Worm (Caenorhabditis elegans) whole organism, late embryonic: ENCODE measurements around the gene F39G3.4.
"Not testable (repeated sequence)": the region's sequence is repeated elsewhere in the genome, so short reads cannot be mapped to it uniquely, and the experiment has no call there.

Experiments
- C38D4.7 ChIP-seq: fragments of 200-800 bp; sonication (Bioruptor generic); optimal IDR thresholded peaks from 2 replicates; lab custom pipeline; 2018; ENCODE audit warnings: mild to moderate bottlenecking, missing genetic modification characterization, moderate library complexity, missing compliant biosample characterization
- F13H6.1 ChIP-seq: sonication (generic microtip); optimal IDR thresholded peaks from 2 replicates; lab custom pipeline; 2016; ENCODE audit warnings: missing genetic modification characterization, missing compliant biosample characterization
- K09A11.1 ChIP-seq: sonication (generic microtip); optimal IDR thresholded peaks from 2 replicates; lab custom pipeline; 2017; ENCODE audit warnings: antibody characterized with exemption, mild to moderate bottlenecking, missing genetic modification characterization, missing compliant biosample characterization; ENCODE audit not compliant: insufficient read depth
- ama-1 ChIP-seq: fragments of 150-350 bp; optimal IDR thresholded peaks from 2 replicates; lab custom pipeline; 2014
- ceh-14 ChIP-seq: sonication (generic microtip); optimal IDR thresholded peaks from 2 replicates; lab custom pipeline; 2016; ENCODE audit warnings: missing genotype, missing genetic modification characterization, missing compliant biosample characterization
- ceh-30 ChIP-seq: fragments of 150-350 bp; optimal IDR thresholded peaks from 2 replicates; lab custom pipeline; 2014; ENCODE audit warnings: missing biosample characterization, missing genetic modification characterization
- ceh-31 ChIP-seq: sonication (generic microtip); optimal IDR thresholded peaks from 2 replicates; lab custom pipeline; 2016; ENCODE audit warnings: missing genetic modification characterization, missing compliant biosample characterization
- ceh-34 ChIP-seq: sonication (generic microtip); optimal IDR thresholded peaks from 2 replicates; lab custom pipeline; 2016; ENCODE audit warnings: mild to moderate bottlenecking, missing genetic modification characterization, missing compliant biosample characterization
- ceh-48 ChIP-seq: sonication (generic microtip); optimal IDR thresholded peaks from 2 replicates; lab custom pipeline; 2016; ENCODE audit warnings: missing genetic modification characterization, inconsistent platforms, missing compliant biosample characterization
- ceh-6 ChIP-seq: fragments of 200-800 bp; sonication (Bioruptor generic); optimal IDR thresholded peaks from 2 replicates; lab custom pipeline; 2018; ENCODE audit warnings: mild to moderate bottlenecking, missing genetic modification characterization, missing compliant biosample characterization
- dve-1 ChIP-seq: sonication (generic microtip); optimal IDR thresholded peaks from 2 replicates; lab custom pipeline; 2017; ENCODE audit warnings: antibody characterized with exemption, mild to moderate bottlenecking, missing genetic modification characterization, missing compliant biosample characterization
- elt-2 ChIP-seq: sonication (generic microtip); optimal IDR thresholded peaks from 2 replicates; lab custom pipeline; 2016; ENCODE audit warnings: missing genetic modification reagents, missing genetic modification characterization, missing compliant biosample characterization
- elt-4 ChIP-seq: sonication (generic microtip); optimal IDR thresholded peaks from 2 replicates; lab custom pipeline; 2016; ENCODE audit warnings: missing genetic modification characterization, missing compliant biosample characterization
- ets-4 ChIP-seq: sonication (generic microtip); optimal IDR thresholded peaks from 2 replicates; lab custom pipeline; 2016; ENCODE audit warnings: missing genetic modification characterization, missing compliant biosample characterization
- hlh-15 ChIP-seq: sonication (generic microtip); optimal IDR thresholded peaks from 2 replicates; lab custom pipeline; 2016; ENCODE audit warnings: missing genetic modification characterization, missing compliant biosample characterization
- hlh-6 ChIP-seq: sonication (generic microtip); optimal IDR thresholded peaks from 2 replicates; lab custom pipeline; 2016; ENCODE audit warnings: missing genotype, missing genetic modification characterization, missing compliant biosample characterization
- hlh-8 ChIP-seq: sonication (generic microtip); optimal IDR thresholded peaks from 2 replicates; lab custom pipeline; 2016; ENCODE audit warnings: missing genotype, missing genetic modification characterization, missing compliant biosample characterization
- lin-11 ChIP-seq: fragments of 200-800 bp; sonication (Bioruptor generic); optimal IDR thresholded peaks from 2 replicates; lab custom pipeline; 2018; ENCODE audit warnings: mild to moderate bottlenecking, missing genetic modification characterization, missing compliant biosample characterization
- madf-2 ChIP-seq: sonication (generic microtip); optimal IDR thresholded peaks from 2 replicates; lab custom pipeline; 2017; ENCODE audit warnings: missing genetic modification characterization, missing compliant biosample characterization
- mec-3 ChIP-seq: sonication (generic microtip); optimal IDR thresholded peaks from 2 replicates; lab custom pipeline; 2016; ENCODE audit warnings: borderline replicate concordance, missing genetic modification characterization, missing compliant biosample characterization
- nfya-1 ChIP-seq: sonication (generic microtip); optimal IDR thresholded peaks from 2 replicates; lab custom pipeline; 2017; ENCODE audit warnings: missing genetic modification characterization, mild to moderate bottlenecking, missing compliant biosample characterization, antibody characterized with exemption, moderate library complexity
- nhr-11 ChIP-seq: fragments of 150-350 bp; optimal IDR thresholded peaks from 2 replicates; lab custom pipeline; 2014; ENCODE audit warnings: missing biosample characterization, missing genetic modification characterization
- npax-4 ChIP-seq: sonication (generic microtip); optimal IDR thresholded peaks from 2 replicates; lab custom pipeline; 2016; ENCODE audit warnings: missing genetic modification characterization, missing compliant biosample characterization
- odd-2 ChIP-seq: sonication (generic microtip); optimal IDR thresholded peaks from 2 replicates; lab custom pipeline; 2017; ENCODE audit warnings: antibody characterized with exemption, mild to moderate bottlenecking, missing genetic modification characterization, missing compliant biosample characterization
- unc-3 ChIP-seq, 2 experiments: fragments of 200-800 bp in 1 of 2; sonication (Bioruptor generic) in 1 of 2; sonication (generic microtip) in 1 of 2; conservative IDR thresholded peaks in 1 of 2; optimal IDR thresholded peaks in 1 of 2; 2 replicates each; pipeline versions ENCODE4 v1.3.6 to Lab custom; 2016 to 2022; ENCODE audit warnings: missing compliant biosample characterization in 2 of 2, missing genetic modification characterization in 2 of 2, missing genetic modification reagents in 1 of 2
- unc-42 ChIP-seq: sonication (generic microtip); optimal IDR thresholded peaks from 2 replicates; lab custom pipeline; 2016; ENCODE audit warnings: missing genotype, missing genetic modification characterization, missing compliant biosample characterization

The F39G3.4 gene

DNA sequence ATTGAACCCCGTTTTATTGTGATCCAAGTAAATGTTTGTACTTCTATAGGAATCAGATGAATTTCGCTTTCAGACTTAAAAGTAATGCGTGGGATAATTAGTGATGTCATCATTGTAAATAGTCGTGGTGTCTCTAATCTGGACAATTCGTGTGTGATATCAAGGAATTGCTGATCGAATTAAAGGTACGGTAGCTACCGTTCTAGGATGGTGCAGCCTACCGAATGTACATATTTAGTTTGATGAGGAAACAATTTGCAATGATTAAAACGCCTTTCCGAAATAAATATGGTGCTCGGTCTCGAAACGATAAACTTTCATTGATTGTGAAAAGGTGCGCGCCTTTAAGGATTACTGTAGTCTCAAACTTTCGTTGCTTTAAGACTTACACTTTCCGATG is 34.0 kb downstream of the F39G3.4 start:
- TF ChIP-seq hlh-15 (tag; lab: Kevin White, UChicago) (no peak), ceh-14 (tag; lab: Kevin White, UChicago) (no peak), unc-42 (no peak), lin-11 (tag; lab: Kevin White, UChicago) (no peak)

DNA sequence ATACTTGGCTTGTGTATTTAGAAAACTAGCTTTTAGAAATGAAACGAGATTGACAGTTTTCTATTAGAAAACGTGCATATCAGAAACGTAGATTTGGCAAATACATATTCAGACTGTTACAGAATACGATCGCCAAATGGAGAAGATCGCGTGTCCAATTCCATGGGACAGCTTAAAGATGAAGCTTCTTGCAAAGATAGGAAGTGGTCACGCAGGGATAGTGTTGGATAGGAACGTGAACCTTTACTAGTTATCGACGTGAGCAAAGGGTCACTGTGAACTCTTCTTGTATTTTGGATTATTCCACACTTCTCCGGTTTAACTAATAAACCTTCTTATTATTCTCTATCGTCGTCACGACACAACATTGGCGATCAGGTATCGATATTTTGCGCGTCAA is 36.1 kb downstream of the F39G3.4 start, which contains the start of gene bgnt-1.4:
Gene bgnt-1.4, plus strand, starts transcription at position 301 of the 400 bp plus-strand sequence.
- not testable (repeated sequence) for TF ChIP-seq madf-2, ceh-30, npax-4 (tag; lab: Kevin White, UChicago)

DNA sequence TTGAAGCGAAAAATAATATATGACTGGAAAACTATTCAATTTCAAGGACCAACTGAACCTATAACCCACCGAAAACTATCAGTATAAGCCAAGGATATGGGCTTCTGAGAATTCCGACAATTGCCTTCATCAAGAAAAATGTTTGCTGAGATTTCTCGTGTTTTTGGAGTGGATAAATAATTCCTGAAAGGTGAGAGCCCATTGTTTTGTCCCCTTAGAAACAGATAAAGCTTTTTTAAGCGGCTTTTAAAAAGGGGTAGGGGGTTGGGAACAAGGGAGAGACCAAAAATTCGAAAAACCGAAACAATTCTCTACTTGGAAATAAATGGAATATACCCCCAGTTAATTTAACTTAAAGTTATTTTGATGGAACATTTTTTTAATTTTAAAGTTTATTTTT is 41.9 kb downstream of the F39G3.4 start, which contains the start of gene C18G1.8:
Gene C18G1.8, minus strand, starts transcription at position 101 of the 400 bp plus-strand sequence.
- TF ChIP-seq hlh-8 (no peak), ama-1 (lab: Kevin White, UChicago) (no peak), nhr-11 (tag; lab: Kevin White, UChicago) (no peak), ceh-34 (tag; lab: Kevin White, UChicago) (no peak), odd-2 (tag; lab: Kevin White, UChicago) (no peak), unc-42 (no peak), F13H6.1 (tag; lab: Kevin White, UChicago) (no peak), dve-1 (tag; lab: Kevin White, UChicago) (no peak), K09A11.1 (tag; lab: Kevin White, UChicago) (no peak), ceh-31 (no peak), madf-2 (tag; lab: Kevin White, UChicago) (no peak), C38D4.7 (GFP tag; lab: Kevin White, UChicago) (no peak)
- TF ChIP-seq, all 69 proteins: peak for 0

DNA sequence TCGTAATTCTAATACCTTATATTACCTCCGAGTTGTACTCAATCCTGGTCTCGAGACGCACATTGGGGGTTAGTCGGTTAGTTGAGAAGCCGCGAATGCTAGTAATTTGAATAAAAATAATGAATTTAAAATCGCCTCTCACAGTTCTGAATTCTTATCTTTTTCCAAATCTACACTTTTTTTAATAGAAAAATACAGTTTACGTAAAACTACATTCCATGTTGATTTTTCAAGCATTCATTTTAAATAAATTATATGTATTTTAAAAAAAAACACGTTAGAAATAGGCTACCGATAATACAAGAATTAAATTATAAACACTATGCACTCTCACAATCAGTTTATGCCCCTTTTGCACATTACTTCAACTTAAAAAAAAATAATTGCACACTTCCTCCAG is 45.1 kb downstream of the F39G3.4 start, which contains the start of gene C18G1.9:
Gene C18G1.9, minus strand, starts transcription at position 101 of the 400 bp plus-strand sequence.
- TF ChIP-seq nfya-1 (tag; lab: Kevin White, UChicago) (no peak), elt-4 (no peak), ets-4 (tag; lab: Kevin White, UChicago) (no peak), unc-3 (GFP tag; conservative IDR thresholded peaks at IDR 0.05; lab: Robert Waterston, UW) (no peak), unc-3 (tag; optimal IDR thresholded peaks at IDR 0.05; lab: Kevin White, UChicago) (no peak), ceh-6 (GFP tag; lab: Kevin White, UChicago) (no peak), mec-3 (no peak)

ce11 chrV:4770408-4770947 is 45.9 kb downstream of the F39G3.4 start, which contains the start of gene elt-7:
Gene elt-7, plus strand, starts transcription at chrV:4770670.
- TF ChIP-seq lin-11 (tag; lab: Kevin White, UChicago) (no peak), elt-2 (tag; lab: Kevin White, UChicago) (peak; percentile 52)

ce11 chrV:4775140-4775539 is 50.6 kb downstream of the F39G3.4 start:
- TF ChIP-seq ceh-48 (tag; lab: Kevin White, UChicago) (no peak), hlh-6 (tag; lab: Kevin White, UChicago) (no peak), odd-2 (tag; lab: Kevin White, UChicago) (no peak), nhr-11 (tag; lab: Kevin White, UChicago) (no peak)
- TF ChIP-seq, all 69 proteins: peak for 0
